Worm (Caenorhabditis elegans): Measurements from ENCODE around the gene VF13D12L.3.

The VF13D12L.3 gene

DNA sequence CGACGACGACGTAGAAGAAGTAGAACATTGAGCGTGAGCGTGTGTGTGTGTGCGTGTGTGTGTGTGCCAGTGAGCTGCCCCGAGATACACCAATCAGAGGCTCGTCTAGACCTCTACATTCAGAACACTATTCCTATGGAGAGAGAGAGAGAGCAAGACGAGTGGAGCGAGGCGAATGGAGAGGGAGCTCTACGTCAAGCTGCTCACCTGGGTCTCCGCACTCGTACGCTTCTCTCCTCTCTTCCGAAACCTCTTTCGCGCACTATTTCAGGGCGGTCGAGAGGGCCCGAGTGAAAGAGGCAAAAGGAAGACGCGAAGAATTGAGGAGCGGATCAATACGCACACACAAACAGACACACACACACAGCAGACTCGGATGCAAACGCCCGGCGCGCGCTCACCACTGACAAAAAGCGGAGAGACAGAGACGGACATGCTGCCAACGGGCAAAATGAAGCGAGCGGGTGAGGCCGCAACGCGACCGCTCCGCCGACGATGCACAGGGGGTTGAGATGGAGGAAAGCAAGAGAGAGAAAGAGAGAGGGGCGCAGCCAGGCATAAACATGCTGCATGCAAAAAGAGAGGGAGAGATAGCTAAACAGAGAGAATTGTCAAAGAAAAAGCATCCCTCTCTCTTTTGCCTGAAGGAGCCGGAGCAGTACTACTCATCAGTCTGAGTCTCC, 43.8 kb downstream of the VF13D12L.3 start (continued):
- TF ChIP-seq madf-6 (GFP tag; IDR thresholded peaks at IDR 0.05) (no peak), mcd-1 (GFP tag; IDR thresholded peaks at IDR 0.05) (peak; percentile 73), mxl-1 (tag; optimal IDR thresholded peaks at IDR 0.05) (no peak), madf-8 (GFP tag; conservative IDR thresholded peaks at IDR 0.05) (no peak), B0261.1 (tag; optimal IDR thresholded peaks at IDR 0.05) (no peak), pha-4 (tag; optimal IDR thresholded peaks at IDR 0.05) (no peak), attf-3 (GFP tag; conservative IDR thresholded peaks at IDR 0.05) (no peak), repo-1 (tag; optimal IDR thresholded peaks at IDR 0.05) (peak; percentile 70), Y95B8A.8 (GFP tag; IDR thresholded peaks at IDR 0.05) (no peak), lir-1 (GFP tag; conservative IDR thresholded peaks at IDR 0.05) (peak; percentile 66), Y53G8AR.9 (GFP tag; conservative IDR thresholded peaks at IDR 0.05) (no peak), nfya-1 (tag; optimal IDR thresholded peaks at IDR 0.05; ENCODE audit: borderline replicate concordance, insufficient read depth) (no peak), xnd-1 (tag; optimal IDR thresholded peaks at IDR 0.05) (no peak), zfh-2 (GFP tag; conservative IDR thresholded peaks at IDR 0.05) (peak; percentile 99), nhr-90 (tag; optimal IDR thresholded peaks at IDR 0.05) (peak; percentile 63), aptf-3 (GFP tag; IDR thresholded peaks at IDR 0.05) (no peak), akir-1 (GFP tag; optimal IDR thresholded peaks at IDR 0.05) (peak; percentile 63), bed-1 (GFP tag; IDR thresholded peaks at IDR 0.05) (no peak), attf-6 (GFP tag; IDR thresholded peaks at IDR 0.05) (no peak), dpl-1 (GFP tag; optimal IDR thresholded peaks at IDR 0.05) (no peak), ZK185.1 (tag; optimal IDR thresholded peaks at IDR 0.05; ENCODE audit: poor library complexity, severe bottlenecking) (peak; percentile 40), lin-35 (GFP tag; optimal IDR thresholded peaks at IDR 0.05) (peak in 1 of 3 experiments; percentile 66), lag-1 (GFP tag; IDR thresholded peaks at IDR 0.05) (no peak), hrde-1 (tag; optimal IDR thresholded peaks at IDR 0.05; ENCODE audit: borderline replicate concordance) (no peak), sdz-38 (tag; optimal IDR thresholded peaks at IDR 0.05) (no peak), nhr-80 (tag; optimal IDR thresholded peaks at IDR 0.05) (peak; percentile 83), chd-7 (tag; optimal IDR thresholded peaks at IDR 0.05) (peak; percentile 74), F55B11.4 (tag; optimal IDR thresholded peaks at IDR 0.05; ENCODE audit: borderline replicate concordance, insufficient read depth) (no peak), cebp-2 (GFP tag; IDR thresholded peaks at IDR 0.05) (no peak), gei-17 (GFP tag; optimal IDR thresholded peaks at IDR 0.05) (peak; percentile 65), F23B12.7 (tag; optimal IDR thresholded peaks at IDR 0.05; ENCODE audit: insufficient read depth) (no peak)

DNA sequence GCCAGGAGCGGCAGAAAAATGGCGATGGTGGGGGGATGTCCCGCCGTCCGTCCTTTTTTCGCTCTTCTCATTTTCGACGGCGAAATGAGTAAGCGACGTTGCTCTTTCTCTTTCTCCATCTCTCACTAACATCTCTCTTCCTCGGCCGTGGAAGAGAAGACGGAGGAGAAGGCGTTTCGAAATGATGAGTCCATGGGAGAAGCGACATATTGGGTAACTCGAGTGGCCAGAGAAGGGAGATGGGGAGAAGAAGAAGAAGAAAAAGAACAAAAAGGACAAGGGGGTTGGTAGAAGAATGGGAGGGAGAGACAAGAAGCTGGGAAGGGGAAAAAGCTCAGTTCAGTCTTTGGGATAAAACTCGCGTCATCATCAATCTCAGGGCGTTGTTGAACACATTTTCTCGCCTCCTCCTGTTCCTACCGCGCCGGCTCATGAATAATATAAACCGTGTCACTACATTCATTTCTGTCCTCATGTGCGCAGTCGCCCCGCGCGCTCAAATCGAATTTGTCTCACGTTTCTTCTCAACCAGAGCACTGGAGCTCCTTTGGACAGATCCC, 45.9 kb downstream of the VF13D12L.3 start:
- peak; percentile 25 for TF ChIP-seq ceh-27 (GFP tag; optimal IDR thresholded peaks at IDR 0.05)
- TF ChIP-seq lin-35 (GFP tag; optimal IDR thresholded peaks at IDR 0.05), result peak in 1 of 3 experiments; percentile 23
- TF ChIP-seq F55B11.4 (tag; optimal IDR thresholded peaks at IDR 0.05; ENCODE audit: borderline replicate concordance, insufficient read depth), result no peak
- TF ChIP-seq cebp-1 (GFP tag; IDR thresholded peaks at IDR 0.05), result no peak
- peak; percentile 63 for TF ChIP-seq cebp-1 (tag; optimal IDR thresholded peaks at IDR 0.05)
- TF ChIP-seq zfh-2 (GFP tag; conservative IDR thresholded peaks at IDR 0.05), result peak; percentile 62

DNA sequence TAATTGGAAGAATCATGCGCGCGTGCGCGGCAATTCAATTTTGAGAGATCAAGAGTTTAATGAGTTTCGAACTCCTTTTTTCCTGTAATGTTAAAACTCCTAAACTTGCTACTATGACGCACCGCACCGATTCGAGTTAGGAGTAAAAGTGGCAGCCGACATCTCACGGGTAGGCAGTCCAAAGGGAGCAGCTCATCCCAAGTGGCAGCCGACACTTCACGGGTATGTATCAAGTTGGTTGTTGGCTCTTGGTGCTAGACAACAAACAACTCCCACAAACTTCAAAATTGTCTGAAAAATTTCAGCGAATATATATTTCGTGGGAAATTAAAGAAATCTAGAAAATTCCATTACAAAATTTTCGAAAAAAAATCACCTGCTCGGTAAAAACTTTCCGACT, 47.4 kb downstream of the VF13D12L.3 start:
- TF ChIP-seq die-1 (tag; optimal IDR thresholded peaks at IDR 0.05) (no peak), unc-130 (GFP tag; optimal IDR thresholded peaks at IDR 0.05) (no peak), ceh-79 (tag; optimal IDR thresholded peaks at IDR 0.05) (no peak), let-607 (tag; optimal IDR thresholded peaks at IDR 0.05) (no peak), snpc-4 (GFP tag; optimal IDR thresholded peaks at IDR 0.05) (no peak), snpc-4 (tag; optimal IDR thresholded peaks at IDR 0.05) (peak in 3 of 4 experiments; percentile 51 to 79 (median 76)), snpc-1.1 (tag; optimal IDR thresholded peaks at IDR 0.05; ENCODE audit: insufficient read depth) (peak; percentile 16)

All from whole organism, young adult.